Fruit fly (Drosophila melanogaster) whole organism, prepupa: ENCODE data around the gene CG14442.

Experiments used
- Blimp-1 ChIP-seq: fragments of 200-800 bp; sonication (Bioruptor generic); optimal IDR thresholded peaks from 3 replicates; lab custom pipeline; 2017; ENCODE audit warnings: missing biosample characterization, missing genetic modification characterization, mild to moderate bottlenecking, moderate library complexity, missing genetic modification reagents
- CG3032 ChIP-seq: fragments of 200-800 bp; optimal IDR thresholded peaks from 2 replicates; lab custom pipeline; 2019; ENCODE audit warnings: missing biosample characterization, mild to moderate bottlenecking, missing genetic modification characterization, moderate library complexity
- CG32006 ChIP-seq: fragments of 200-800 bp; sonication (Bioruptor generic); optimal IDR thresholded peaks from 3 replicates; lab custom pipeline; 2017; ENCODE audit warnings: missing biosample characterization, mild to moderate bottlenecking, missing genetic modification characterization
- CG4318 ChIP-seq: fragments of 200-800 bp; sonication (Bioruptor generic); optimal IDR thresholded peaks from 3 replicates; lab custom pipeline; 2017; ENCODE audit warnings: missing biosample characterization, mild to moderate bottlenecking, missing genetic modification characterization
- CG6854 ChIP-seq: fragments of 200-800 bp; sonication (Bioruptor generic); optimal IDR thresholded peaks from 2 replicates; lab custom pipeline; 2017; ENCODE audit warnings: missing biosample characterization, mild to moderate bottlenecking, missing genetic modification characterization
- CG9139 ChIP-seq: fragments of 200-800 bp; sonication (Bioruptor generic); optimal IDR thresholded peaks from 3 replicates; lab custom pipeline; 2017; ENCODE audit warnings: missing biosample characterization, mild to moderate bottlenecking, missing genetic modification characterization
- eg ChIP-seq: fragments of 200-800 bp; sonication (Bioruptor generic); IDR thresholded peaks from 3 replicates; pipeline ENCODE4 v1.3.6; 2022; ENCODE audit warnings: missing biosample characterization, missing genetic modification characterization

DNA sequence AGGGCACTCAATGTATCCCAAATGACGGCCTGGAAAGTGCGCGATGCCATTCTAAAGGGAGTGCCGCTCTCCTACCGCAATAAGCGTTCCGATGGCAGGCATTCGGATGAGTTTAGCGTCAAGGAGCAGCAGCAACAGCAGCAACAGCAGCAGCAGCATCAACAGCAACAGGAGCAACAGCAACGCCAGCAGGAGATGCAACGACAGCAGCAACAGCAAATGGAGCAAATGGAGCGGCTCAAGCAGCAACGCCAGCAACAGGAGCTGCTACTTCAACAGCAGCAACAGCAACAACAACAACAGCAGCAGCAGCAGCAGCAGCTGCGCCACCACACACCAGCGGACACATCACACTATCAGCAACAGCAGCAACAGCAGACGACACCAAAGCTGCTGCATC is 21.4 kb upstream of the CG14442 start:
- no peak for TF ChIP-seq CG9139
- TF ChIP-seq CG4318 (GFP tag; lab: Kevin White, UChicago) = no peak
- no peak for TF ChIP-seq Blimp-1 (GFP tag; lab: Kevin White, UChicago)
- no peak for TF ChIP-seq CG32006 (GFP tag; lab: Kevin White, UChicago)
- TF ChIP-seq eg (GFP tag; lab: Robert Waterston, UW) = no peak
- TF ChIP-seq CG3032 (tag; lab: Kevin White, UChicago) = no peak
- TF ChIP-seq CG6854 (GFP tag; lab: Kevin White, UChicago) = no peak
